Worm (Caenorhabditis elegans): ENCODE data around the gene tag-115.

Gene tag-115

ce11 chrIV:13238943-13239861 lies at the start of gene tag-115 (continued):
- TF ChIP-seq F44E2.7 (GFP tag; IDR thresholded peaks at IDR 0.05) (peak; percentile 16; the same call in 1 of the 2 replicates), F49E8.2 (tag; optimal IDR thresholded peaks at IDR 0.05; ENCODE audit: borderline replicate concordance) (peak; percentile 69), ceh-62 (tag; optimal IDR thresholded peaks at IDR 0.05) (no peak), daf-19 (GFP tag; conservative IDR thresholded peaks at IDR 0.05) (0 out of 2 replicates have a peak, but pooled peaks have one; percentile 57), duxl-1 (tag; optimal IDR thresholded peaks at IDR 0.05; ENCODE audit: poor library complexity) (peak; percentile 56), Y105C5A.15 (GFP tag; IDR thresholded peaks at IDR 0.05) (no peak), mxl-2 (GFP tag; conservative IDR thresholded peaks at IDR 0.05) (no peak), dpl-1 (GFP tag; optimal IDR thresholded peaks at IDR 0.05) (no peak), snpc-1.2 (GFP tag; IDR thresholded peaks at IDR 0.05) (peak; percentile 81), D1046.2 (GFP tag; IDR thresholded peaks at IDR 0.05) (no peak), aha-1 (tag) (peak; percentile 85), hlh-30 (tag; optimal IDR thresholded peaks at IDR 0.05; ENCODE audit: insufficient read depth) (peak; percentile 25), lin-39 (tag; optimal IDR thresholded peaks at IDR 0.05) (no peak), daf-16 (GFP tag; optimal IDR thresholded peaks at IDR 0.05) (peak in 1 of 2 experiments; percentile 12), daf-16 (tag; optimal IDR thresholded peaks at IDR 0.05) (peak; percentile 33), jun-1 (tag; optimal IDR thresholded peaks at IDR 0.05) (no peak), nhr-42 (GFP tag; IDR thresholded peaks at IDR 0.05) (no peak), ctbp-1 (GFP tag; IDR thresholded peaks at IDR 0.05) (no peak), tra-1 (GFP tag; IDR thresholded peaks at IDR 0.05) (peak; percentile 62), mdt-29 (GFP tag; IDR thresholded peaks at IDR 0.05) (no peak), mep-1 (tag; optimal IDR thresholded peaks at IDR 0.05) (peak; percentile 3), lin-13 (GFP tag; optimal IDR thresholded peaks at IDR 0.05) (peak; percentile 23), tag-97 (GFP tag; IDR thresholded peaks at IDR 0.05) (no peak), php-3 (GFP tag; IDR thresholded peaks at IDR 0.05) (no peak), nhr-77 (tag; optimal IDR thresholded peaks at IDR 0.05) (no peak), fkh-10 (GFP tag; optimal IDR thresholded peaks at IDR 0.05) (no peak), nhr-6 (tag; optimal IDR thresholded peaks at IDR 0.05) (no peak), skn-1 (tag; optimal IDR thresholded peaks at IDR 0.05) (no peak), Y5F2A.4 (GFP tag; optimal IDR thresholded peaks at IDR 0.05) (peak; percentile 8), lsy-2 (tag; optimal IDR thresholded peaks at IDR 0.05) (peak in 1 of 2 experiments; percentile 66), mes-2 (tag; optimal IDR thresholded peaks at IDR 0.05; ENCODE audit: poor library complexity, severe bottlenecking) (peak; percentile 61), nhr-25 (tag; optimal IDR thresholded peaks at IDR 0.05; ENCODE audit: borderline replicate concordance, insufficient read depth) (peak; percentile 9), rbr-2 (tag; optimal IDR thresholded peaks at IDR 0.05) (no peak), attf-4 (tag; optimal IDR thresholded peaks at IDR 0.05) (no peak), lin-1 (GFP tag; IDR thresholded peaks at IDR 0.05) (peak; percentile 53; the same call in 1 of the 2 replicates), dmd-6 (GFP tag; IDR thresholded peaks at IDR 0.05) (no peak), zip-11 (GFP tag; IDR thresholded peaks at IDR 0.05) (no peak), madf-9 (GFP tag; conservative IDR thresholded peaks at IDR 0.05) (no peak), lin-38 (GFP tag; IDR thresholded peaks at IDR 0.05) (peak; percentile 85), nhr-237 (tag; optimal IDR thresholded peaks at IDR 0.05) (no peak), vab-7 (GFP tag; IDR thresholded peaks at IDR 0.05) (no peak), pqm-1 (tag; optimal IDR thresholded peaks at IDR 0.05) (no peak), F10B5.3 (tag; optimal IDR thresholded peaks at IDR 0.05) (no peak), spr-1 (tag; optimal IDR thresholded peaks at IDR 0.05) (peak; percentile 26), nhr-111 (GFP tag; optimal IDR thresholded peaks at IDR 0.05) (no peak), dve-1 (tag; optimal IDR thresholded peaks at IDR 0.05; ENCODE audit: insufficient read depth) (peak; percentile 39), zip-2 (tag; optimal IDR thresholded peaks at IDR 0.05) (no peak), lim-7 (GFP tag; IDR thresholded peaks at IDR 0.05) (0 out of 2 replicates have a peak, but pooled peaks have one; percentile 23), T20F7.1 (GFP tag; optimal IDR thresholded peaks at IDR 0.05) (no peak)

Data from whole organism, L4 larva.